Fruit fly (Drosophila melanogaster): ENCODE measurements around the gene Rsf1.

The Rsf1 gene

DNA sequence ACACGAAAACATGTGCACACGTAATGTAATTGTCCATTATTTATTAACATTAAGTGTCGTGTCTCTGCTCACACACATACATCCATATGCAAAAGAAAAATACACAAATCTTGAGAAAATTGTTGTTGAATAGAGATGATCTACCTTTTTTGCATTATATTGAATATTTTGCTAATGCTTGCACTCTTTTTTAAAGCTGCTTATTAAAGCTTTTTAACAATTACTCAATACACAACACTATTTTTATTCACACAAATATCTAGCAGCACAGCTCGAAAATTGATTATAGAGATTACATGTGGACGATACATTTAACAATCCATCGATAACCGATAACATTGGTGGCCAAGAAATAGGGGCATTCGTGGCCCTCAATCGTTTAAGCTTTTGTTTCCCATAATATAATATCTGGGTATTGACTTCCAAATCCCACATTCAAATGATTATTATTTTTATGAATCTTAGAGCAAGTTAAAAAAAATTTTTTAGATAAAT is 28.8 kb upstream of the Rsf1 start, which contains the start of gene Ufd4:
TSS of gene Ufd4 (minus strand) at position 300 of the 495 bp plus-strand sequence.
- peak; percentile 38 for TF ChIP-seq CG15710 (tag; optimal IDR thresholded peaks at IDR 0.05)
- TF ChIP-seq CG9948 (tag; optimal IDR thresholded peaks at IDR 0.05) = no peak
- TF ChIP-seq CG32121 (GFP tag; IDR thresholded peaks at IDR 0.05) = peak; percentile 66
- TF ChIP-seq CG17806 (tag; optimal IDR thresholded peaks at IDR 0.05) = peak; percentile 49
- TF ChIP-seq Ets98B (GFP tag; IDR thresholded peaks at IDR 0.05) = no peak; the same call in 1 of the 2 replicates

DNA sequence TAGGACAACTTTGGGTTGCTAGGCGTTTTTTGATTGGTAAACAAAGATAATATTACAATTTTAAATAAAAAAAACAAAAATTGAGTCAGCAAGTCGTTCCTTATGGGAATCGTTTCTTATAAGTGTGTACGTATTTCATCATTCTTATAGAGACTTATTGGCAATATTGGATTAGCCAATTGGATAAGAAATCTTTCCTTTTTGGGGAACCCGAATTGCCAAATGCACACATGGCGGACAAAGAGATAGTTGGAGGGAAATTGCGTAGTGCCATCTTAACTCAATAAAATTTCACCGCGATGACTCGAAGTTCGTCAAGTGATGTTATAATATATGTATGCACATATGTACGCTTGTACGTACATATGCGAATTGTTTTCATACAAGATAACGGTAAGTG is 27.9 kb upstream of the Rsf1 start:
- TF ChIP-seq CG8159 (tag; optimal IDR thresholded peaks at IDR 0.05) (no peak), CG9948 (tag; optimal IDR thresholded peaks at IDR 0.05) (no peak), Snoo (tag; optimal IDR thresholded peaks at IDR 0.05) (no peak), CG13204 (GFP tag; optimal IDR thresholded peaks at IDR 0.05) (no peak), rn (GFP tag; IDR thresholded peaks at IDR 0.05) (no peak), EcR (GFP tag; optimal IDR thresholded peaks at IDR 0.05) (no peak), CG8301 (tag; optimal IDR thresholded peaks at IDR 0.05) (no peak), CG32121 (GFP tag; IDR thresholded peaks at IDR 0.05) (no peak), CG4496 (GFP tag; IDR thresholded peaks at IDR 0.05) (no peak), CG17806 (tag; optimal IDR thresholded peaks at IDR 0.05) (no peak), CG14655 (GFP tag; optimal IDR thresholded peaks at IDR 0.05) (no peak)

DNA sequence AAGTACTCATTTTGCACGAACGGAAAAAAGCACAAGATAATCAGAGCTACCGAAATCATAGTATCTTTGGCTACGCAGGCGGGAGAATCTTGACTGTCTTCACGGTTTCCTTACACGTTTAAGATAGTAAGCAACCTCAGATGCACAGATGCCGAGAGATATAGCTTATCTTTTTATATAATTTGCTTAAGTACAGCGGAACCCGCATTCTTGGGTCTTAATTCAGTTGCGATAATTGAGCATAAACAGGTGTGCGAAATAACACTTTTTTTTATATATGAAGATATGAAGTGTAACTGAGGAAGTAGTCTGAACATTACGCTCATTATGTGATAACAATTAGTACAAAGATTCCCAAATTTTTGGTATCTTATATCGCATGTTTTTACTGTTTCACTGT is 17.4 kb upstream of the Rsf1 start, which contains the start of gene CG34043:
TSS of gene CG34043 (minus strand) at position 101 of the 400 bp plus-strand sequence.
- TF ChIP-seq Pif1A (GFP tag; optimal IDR thresholded peaks at IDR 0.05) (no peak), CG32121 (GFP tag; IDR thresholded peaks at IDR 0.05) (no peak), Snoo (tag; optimal IDR thresholded peaks at IDR 0.05) (no peak), CG9948 (tag; optimal IDR thresholded peaks at IDR 0.05) (no peak), fd96Ca (GFP tag; IDR thresholded peaks at IDR 0.05) (no peak), CG8301 (tag; optimal IDR thresholded peaks at IDR 0.05) (no peak), CG12605 (GFP tag; IDR thresholded peaks at IDR 0.05) (no peak), Ets98B (GFP tag; IDR thresholded peaks at IDR 0.05) (no peak)

DNA sequence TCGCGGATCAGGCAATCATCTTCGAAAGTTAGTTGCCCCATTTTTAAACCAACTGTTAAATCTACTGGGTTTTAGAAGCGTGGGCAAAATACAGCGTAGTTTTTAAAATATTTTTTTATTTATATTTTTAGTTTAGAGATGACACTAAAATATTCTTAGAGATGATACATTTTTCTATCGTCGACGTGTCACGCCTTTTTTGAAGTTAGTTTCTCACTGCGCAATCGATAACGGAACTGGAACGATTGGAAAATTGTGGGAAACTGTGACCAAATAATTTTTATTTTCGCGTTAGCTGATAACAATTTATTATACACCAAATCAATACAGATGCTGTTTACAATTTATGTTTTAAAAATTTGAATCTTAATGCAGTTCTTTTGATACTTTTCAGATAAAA is 15.3 kb upstream of the Rsf1 start, which contains the start of gene Utx:
TSS of gene Utx (minus strand) at position 154 of the 400 bp plus-strand sequence.
- TF ChIP-seq CG34367 (tag; optimal IDR thresholded peaks at IDR 0.05) (no peak), gl (tag; optimal IDR thresholded peaks at IDR 0.05) (no peak), CG8159 (tag; optimal IDR thresholded peaks at IDR 0.05) (no peak), CG8301 (tag; optimal IDR thresholded peaks at IDR 0.05) (no peak), CG15710 (tag; optimal IDR thresholded peaks at IDR 0.05) (no peak), Pif1A (GFP tag; optimal IDR thresholded peaks at IDR 0.05) (no peak), Snoo (tag; optimal IDR thresholded peaks at IDR 0.05) (no peak)

DNA sequence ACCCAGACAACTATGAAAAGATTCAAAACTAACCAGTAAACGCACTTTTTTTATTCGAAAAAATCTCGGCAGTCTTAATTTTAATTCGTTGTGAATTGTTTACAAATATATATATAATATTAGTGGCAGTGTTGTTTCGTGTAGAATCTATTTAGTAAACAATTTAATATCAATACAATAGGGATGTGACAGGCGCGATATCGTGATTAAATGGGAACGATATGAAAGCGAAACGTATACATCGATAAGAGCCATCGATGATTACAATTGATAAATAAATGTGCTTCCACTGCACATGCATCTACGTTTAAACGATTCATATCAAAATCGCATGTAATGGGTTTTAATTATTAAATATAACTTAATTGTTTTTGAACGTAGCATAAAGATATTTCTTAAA is 14.0 kb upstream of the Rsf1 start:
- TF ChIP-seq CG8301 (tag; optimal IDR thresholded peaks at IDR 0.05) (no peak), CG34367 (tag; optimal IDR thresholded peaks at IDR 0.05) (no peak), CG9948 (tag; optimal IDR thresholded peaks at IDR 0.05) (no peak), CG10348 (GFP tag; IDR thresholded peaks at IDR 0.05) (no peak), Snoo (tag; optimal IDR thresholded peaks at IDR 0.05) (no peak), fd96Ca (GFP tag; IDR thresholded peaks at IDR 0.05) (no peak), Ets98B (GFP tag; IDR thresholded peaks at IDR 0.05) (no peak), CG15710 (tag; optimal IDR thresholded peaks at IDR 0.05) (no peak), CG14655 (GFP tag; optimal IDR thresholded peaks at IDR 0.05) (no peak), rn (GFP tag; IDR thresholded peaks at IDR 0.05) (no peak), CG8159 (tag; optimal IDR thresholded peaks at IDR 0.05) (no peak), gl (tag; optimal IDR thresholded peaks at IDR 0.05) (no peak), CG12605 (GFP tag; IDR thresholded peaks at IDR 0.05) (no peak), CG4496 (GFP tag; IDR thresholded peaks at IDR 0.05) (no peak), EcR (GFP tag; optimal IDR thresholded peaks at IDR 0.05) (no peak), CG32121 (GFP tag; IDR thresholded peaks at IDR 0.05) (no peak), Pif1A (GFP tag; optimal IDR thresholded peaks at IDR 0.05) (no peak), CG13204 (GFP tag; optimal IDR thresholded peaks at IDR 0.05) (no peak)

dm6 chr2L:10276846-10277245 is 13.5 kb upstream of the Rsf1 start:
- TF ChIP-seq CG4496 (GFP tag; IDR thresholded peaks at IDR 0.05) = peak; percentile 74
- TF ChIP-seq CG8301 (tag; optimal IDR thresholded peaks at IDR 0.05) = no peak
- TF ChIP-seq CG13204 (GFP tag; optimal IDR thresholded peaks at IDR 0.05) = no peak
- no peak for TF ChIP-seq CG9948 (tag; optimal IDR thresholded peaks at IDR 0.05)
- no peak for TF ChIP-seq CG15710 (tag; optimal IDR thresholded peaks at IDR 0.05)
- no peak; the same call in 1 of the 2 replicates for TF ChIP-seq Ets98B (GFP tag; IDR thresholded peaks at IDR 0.05)
- peak; percentile 47; the same call in 1 of the 2 replicates for TF ChIP-seq rn (GFP tag; IDR thresholded peaks at IDR 0.05)
- peak; percentile 5 for TF ChIP-seq gl (tag; optimal IDR thresholded peaks at IDR 0.05)
- TF ChIP-seq fd96Ca (GFP tag; IDR thresholded peaks at IDR 0.05) = no peak
- no peak for TF ChIP-seq CG8159 (tag; optimal IDR thresholded peaks at IDR 0.05)
- TF ChIP-seq CG10348 (GFP tag; IDR thresholded peaks at IDR 0.05) = no peak
- peak; percentile 32 for TF ChIP-seq CG17806 (tag; optimal IDR thresholded peaks at IDR 0.05)
- TF ChIP-seq CG34367 (tag; optimal IDR thresholded peaks at IDR 0.05) = no peak
- peak; percentile 19; the same call in 1 of the 2 replicates for TF ChIP-seq CG12605 (GFP tag; IDR thresholded peaks at IDR 0.05)
- TF ChIP-seq CG14655 (GFP tag; optimal IDR thresholded peaks at IDR 0.05) = no peak
- peak; percentile 74 for TF ChIP-seq Pif1A (GFP tag; optimal IDR thresholded peaks at IDR 0.05)
- no peak for TF ChIP-seq Snoo (tag; optimal IDR thresholded peaks at IDR 0.05)
- peak; percentile 46 for TF ChIP-seq Pif1B (GFP tag; optimal IDR thresholded peaks at IDR 0.05)
- TF ChIP-seq EcR (GFP tag; optimal IDR thresholded peaks at IDR 0.05) = no peak
- no peak for TF ChIP-seq D1 (tag; optimal IDR thresholded peaks at IDR 0.05)
- peak; percentile 27 for TF ChIP-seq CG32121 (GFP tag; IDR thresholded peaks at IDR 0.05)

Measured in whole organism, pupa.